Fruit fly (Drosophila melanogaster) whole organism, embryonic: ENCODE results near the gene Tim8.

Experiments used
- Atf-2 ChIP-seq: fragments of 200-800 bp; sonication (Bioruptor generic); optimal IDR thresholded peaks from 2 replicates; lab custom pipeline; 2016; ENCODE audit warnings: missing biosample characterization, missing genetic modification characterization
- Atf6 ChIP-seq: fragments of 200-800 bp; sonication (Bioruptor generic); IDR thresholded peaks from 2 replicates; pipeline ENCODE4 v1.3.6; 2022; ENCODE audit warnings: missing biosample characterization, missing genetic modification characterization
- Awh ChIP-seq: fragments of 200-800 bp; sonication (Bioruptor generic); IDR thresholded peaks from 2 replicates; pipeline ENCODE4, ENCODE4 v1.3.6; 2022; ENCODE audit warnings: missing biosample characterization, missing genetic modification characterization
- C15 ChIP-seq: fragments of 200-800 bp; sonication (Bioruptor generic); IDR thresholded peaks from 3 replicates; pipeline ENCODE4 v1.3.6; 2022; ENCODE audit warnings: missing biosample characterization, missing genetic modification characterization
- CG10147 ChIP-seq: fragments of 200-800 bp; sonication (Bioruptor generic); optimal IDR thresholded peaks from 2 replicates; lab custom pipeline; 2019; ENCODE audit warnings: missing biosample characterization, mild to moderate bottlenecking, missing genetic modification characterization, moderate library complexity
- CG11085 ChIP-seq: fragments of 200-800 bp; sonication (Bioruptor generic); IDR thresholded peaks from 2 replicates; pipeline ENCODE4 v1.3.6; 2022; ENCODE audit warnings: missing biosample characterization, missing genetic modification characterization
- CG13287 ChIP-seq: fragments of 200-800 bp; sonication (Bioruptor generic); IDR thresholded peaks from 2 replicates; pipeline ENCODE4 v1.3.6; 2022; ENCODE audit warnings: missing biosample characterization, missing genetic modification characterization; ENCODE audit not compliant: partially characterized antibody
- CG14050 ChIP-seq: fragments of 200-800 bp; sonication (Bioruptor generic); IDR thresholded peaks from 3 replicates; pipeline ENCODE4 v1.3.6; 2022; ENCODE audit warnings: missing biosample characterization, missing genetic modification characterization
- CG14667 ChIP-seq: fragments of 200-800 bp; sonication (Bioruptor generic); IDR thresholded peaks from 2 replicates; pipeline ENCODE4 v1.3.6; 2022; ENCODE audit warnings: missing biosample characterization, missing genetic modification characterization
- CG3281 ChIP-seq: fragments of 200-800 bp; sonication (Bioruptor generic); optimal IDR thresholded peaks from 3 replicates; lab custom pipeline; 2017; ENCODE audit warnings: missing biosample characterization, mild to moderate bottlenecking, missing genetic modification characterization
- CG3407 ChIP-seq: fragments of 200-800 bp; sonication (Bioruptor generic); optimal IDR thresholded peaks from 2 replicates; lab custom pipeline; 2018; ENCODE audit warnings: missing biosample characterization, mild to moderate bottlenecking, missing genetic modification characterization
- CG4328 ChIP-seq: fragments of 200-800 bp; sonication (Bioruptor generic); optimal IDR thresholded peaks from 3 replicates; lab custom pipeline; 2017; ENCODE audit warnings: missing biosample characterization, missing genetic modification reagents, missing genetic modification characterization
- CG5180 ChIP-seq: fragments of 200-800 bp; sonication (Bioruptor generic); optimal IDR thresholded peaks from 3 replicates; lab custom pipeline; 2017; ENCODE audit warnings: missing biosample characterization, missing genetic modification characterization, mild to moderate bottlenecking, moderate library complexity, missing genetic modification reagents
- CG8944 ChIP-seq: fragments of 200-800 bp; sonication (Bioruptor generic); optimal IDR thresholded peaks from 3 replicates; lab custom pipeline; 2016; ENCODE audit warnings: missing biosample characterization, missing genetic modification characterization
- CrebB ChIP-seq: fragments of 200-800 bp; sonication (Bioruptor generic); optimal IDR thresholded peaks from 3 replicates; lab custom pipeline; 2018; ENCODE audit warnings: missing biosample characterization, mild to moderate bottlenecking, missing genetic modification characterization
- Dp ChIP-seq: fragments of 200-800 bp; sonication (Bioruptor generic); optimal IDR thresholded peaks from 2 replicates; lab custom pipeline; 2018; ENCODE audit warnings: missing biosample characterization, mild to moderate bottlenecking, missing genetic modification characterization, moderate library complexity
- Fer1 ChIP-seq: fragments of 200-800 bp; sonication (Bioruptor generic); optimal IDR thresholded peaks from 2 replicates; lab custom pipeline; 2017; ENCODE audit warnings: missing biosample characterization, mild to moderate bottlenecking, missing genetic modification characterization
- HLH54F ChIP-seq: fragments of 200-800 bp; sonication (Bioruptor generic); optimal IDR thresholded peaks from 3 replicates; lab custom pipeline; 2016; ENCODE audit warnings: missing biosample characterization, missing genetic modification characterization
- Kr ChIP-seq: fragments of 200-800 bp; sonication (Bioruptor generic); optimal IDR thresholded peaks from 2 replicates; lab custom pipeline; 2017; ENCODE audit warnings: missing biosample characterization, mild to moderate bottlenecking, missing genetic modification characterization
- MTF-1 ChIP-seq: fragments of 200-800 bp; sonication (Bioruptor generic); optimal IDR thresholded peaks from 2 replicates; lab custom pipeline; 2018; ENCODE audit warnings: missing biosample characterization, mild to moderate bottlenecking, missing genetic modification characterization, borderline replicate concordance
- Nf-YC ChIP-seq: fragments of 200-800 bp; optimal IDR thresholded peaks from 3 replicates; lab custom pipeline; 2019; ENCODE audit warnings: missing biosample characterization, mild to moderate bottlenecking, missing genetic modification characterization, moderate library complexity
- Opbp ChIP-seq: fragments of 200-800 bp; sonication (Bioruptor generic); IDR thresholded peaks from 3 replicates; pipeline ENCODE4 v1.3.6; 2022; ENCODE audit warnings: missing biosample characterization, missing genetic modification characterization; ENCODE audit not compliant: partially characterized antibody
- Rfx ChIP-seq: fragments of 200-800 bp; sonication (Bioruptor generic); IDR thresholded peaks from 2 replicates; pipeline ENCODE4 v1.3.6; 2022; ENCODE audit warnings: missing biosample characterization, missing genetic modification characterization
- Vsx1 ChIP-seq: fragments of 200-800 bp; sonication (Bioruptor generic); optimal IDR thresholded peaks from 2 replicates; lab custom pipeline; 2017; ENCODE audit warnings: missing biosample characterization, mild to moderate bottlenecking, missing genetic modification characterization, missing genetic modification reagents
- amos ChIP-seq: fragments of 200-800 bp; sonication (Bioruptor generic); IDR thresholded peaks from 2 replicates; pipeline ENCODE4 v1.3.6; 2022; ENCODE audit warnings: missing biosample characterization, missing genetic modification characterization; ENCODE audit not compliant: partially characterized antibody
- aop ChIP-seq: fragments of 200-800 bp; sonication (Bioruptor generic); IDR thresholded peaks from 2 replicates; pipeline ENCODE4 v1.3.6; 2022; ENCODE audit warnings: missing biosample characterization, missing genetic modification characterization
- cato ChIP-seq: fragments of 200-800 bp; sonication (Bioruptor generic); optimal IDR thresholded peaks from 2 replicates; lab custom pipeline; 2016; ENCODE audit warnings: missing biosample characterization, missing genetic modification characterization, borderline replicate concordance
- caup ChIP-seq: fragments of 200-800 bp; sonication (Bioruptor generic); optimal IDR thresholded peaks from 3 replicates; lab custom pipeline; 2017; ENCODE audit warnings: missing biosample characterization, mild to moderate bottlenecking, missing genetic modification characterization, moderate library complexity; ENCODE audit not compliant: severe bottlenecking
- chinmo ChIP-seq: fragments of 200-800 bp; sonication (Bioruptor generic); IDR thresholded peaks from 4 replicates; pipeline ENCODE4 v1.3.6; 2022; ENCODE audit warnings: missing biosample characterization, missing genetic modification characterization; ENCODE audit not compliant: partially characterized antibody
- croc ChIP-seq: fragments of 200-800 bp; sonication (Bioruptor generic); conservative IDR thresholded peaks from 3 replicates; pipeline ENCODE4 v1.3.6; 2022; ENCODE audit warnings: missing biosample characterization, missing genetic modification characterization
- dan ChIP-seq: fragments of 200-800 bp; sonication (Bioruptor generic); IDR thresholded peaks from 2 replicates; pipeline ENCODE4 v1.3.6; 2022; ENCODE audit warnings: missing biosample characterization, missing genetic modification characterization
- gsb-n ChIP-seq: fragments of 200-800 bp; sonication (Bioruptor generic); optimal IDR thresholded peaks from 3 replicates; lab custom pipeline; 2018; ENCODE audit warnings: missing biosample characterization, mild to moderate bottlenecking, missing genetic modification characterization
- hb ChIP-seq: fragments of 200-800 bp; sonication (Bioruptor generic); IDR thresholded peaks from 3 replicates; pipeline ENCODE4 v1.3.6; 2022; ENCODE audit warnings: missing biosample characterization, missing genetic modification characterization; ENCODE audit not compliant: partially characterized antibody
- hth ChIP-seq: fragments of >200 bp; optimal IDR thresholded peaks from 2 replicates; lab custom pipeline; 2017; ENCODE audit warnings: inconsistent platforms
- kah ChIP-seq: fragments of 200-800 bp; sonication (Bioruptor generic); optimal IDR thresholded peaks from 2 replicates; lab custom pipeline; 2018; ENCODE audit warnings: missing biosample characterization, mild to moderate bottlenecking, missing genetic modification characterization
- onecut ChIP-seq: fragments of 200-800 bp; sonication (Bioruptor generic); IDR thresholded peaks from 2 replicates; pipeline ENCODE4 v1.3.6; 2022; ENCODE audit warnings: missing biosample characterization, missing genetic modification characterization
- prd ChIP-seq, 3 experiments: fragments of >200 bp in 2 of 3; fragments of 200-800 bp in 1 of 3; sonication (Bioruptor generic) in 1 of 3; optimal IDR thresholded peaks in 2 of 3; IDR thresholded peaks in 1 of 3; 2 replicates in 2 of 3; 3 replicates in 1 of 3; pipeline versions ENCODE4 v1.3.6 to Lab custom; 2017 to 2022; ENCODE audit warnings: missing biosample characterization in 1 of 3, missing genetic modification characterization in 1 of 3
- psq ChIP-seq: fragments of 200-800 bp; sonication (Bioruptor generic); optimal IDR thresholded peaks from 2 replicates; lab custom pipeline; 2017; ENCODE audit warnings: missing biosample characterization, missing genetic modification characterization
- pzg ChIP-seq: fragments of 200-800 bp; sonication (Bioruptor generic); optimal IDR thresholded peaks from 3 replicates; lab custom pipeline; 2018; ENCODE audit warnings: missing biosample characterization, mild to moderate bottlenecking, missing genetic modification characterization, moderate library complexity
- repo ChIP-seq: fragments of 200-800 bp; sonication (Bioruptor generic); optimal IDR thresholded peaks from 2 replicates; lab custom pipeline; 2016; ENCODE audit warnings: missing biosample characterization, missing genetic modification characterization
- run ChIP-seq: fragments of 200-800 bp; sonication (Bioruptor generic); optimal IDR thresholded peaks from 3 replicates; lab custom pipeline; 2018; ENCODE audit warnings: missing biosample characterization, mild to moderate bottlenecking, missing genetic modification characterization
- sim ChIP-seq: fragments of 200-800 bp; sonication (Bioruptor generic); IDR thresholded peaks from 2 replicates; pipeline ENCODE4 v1.3.6; 2022; ENCODE audit warnings: missing biosample characterization, missing genetic modification characterization
- slbo ChIP-seq: fragments of 200-800 bp; sonication (Bioruptor generic); IDR thresholded peaks from 2 replicates; pipeline ENCODE4 v1.3.6; 2022; ENCODE audit warnings: missing biosample characterization, missing genetic modification characterization
- sna ChIP-seq: fragments of 200-800 bp; sonication (Bioruptor generic); IDR thresholded peaks from 2 replicates; pipeline ENCODE4 v1.3.6; 2022; ENCODE audit warnings: missing biosample characterization, missing genetic modification characterization; ENCODE audit not compliant: partially characterized antibody
- tgo ChIP-seq: fragments of 200-800 bp; sonication (Bioruptor generic); IDR thresholded peaks from 3 replicates; pipeline ENCODE4 v1.3.6; 2022; ENCODE audit warnings: missing biosample characterization, missing genetic modification characterization
- tx ChIP-seq: fragments of 200-800 bp; sonication (Bioruptor generic); optimal IDR thresholded peaks from 2 replicates; lab custom pipeline; 2016; ENCODE audit warnings: missing biosample characterization, missing genetic modification characterization
- vvl ChIP-seq: fragments of 200-800 bp; sonication (Bioruptor generic); IDR thresholded peaks from 2 replicates; pipeline ENCODE4 v1.3.6; 2022; ENCODE audit warnings: missing biosample characterization, missing genetic modification characterization
- z ChIP-seq: fragments of 200-800 bp; sonication (Bioruptor generic); IDR thresholded peaks from 3 replicates; pipeline ENCODE4 v1.3.6; 2022; ENCODE audit warnings: missing biosample characterization, missing genetic modification characterization

The Tim8 gene

DNA sequence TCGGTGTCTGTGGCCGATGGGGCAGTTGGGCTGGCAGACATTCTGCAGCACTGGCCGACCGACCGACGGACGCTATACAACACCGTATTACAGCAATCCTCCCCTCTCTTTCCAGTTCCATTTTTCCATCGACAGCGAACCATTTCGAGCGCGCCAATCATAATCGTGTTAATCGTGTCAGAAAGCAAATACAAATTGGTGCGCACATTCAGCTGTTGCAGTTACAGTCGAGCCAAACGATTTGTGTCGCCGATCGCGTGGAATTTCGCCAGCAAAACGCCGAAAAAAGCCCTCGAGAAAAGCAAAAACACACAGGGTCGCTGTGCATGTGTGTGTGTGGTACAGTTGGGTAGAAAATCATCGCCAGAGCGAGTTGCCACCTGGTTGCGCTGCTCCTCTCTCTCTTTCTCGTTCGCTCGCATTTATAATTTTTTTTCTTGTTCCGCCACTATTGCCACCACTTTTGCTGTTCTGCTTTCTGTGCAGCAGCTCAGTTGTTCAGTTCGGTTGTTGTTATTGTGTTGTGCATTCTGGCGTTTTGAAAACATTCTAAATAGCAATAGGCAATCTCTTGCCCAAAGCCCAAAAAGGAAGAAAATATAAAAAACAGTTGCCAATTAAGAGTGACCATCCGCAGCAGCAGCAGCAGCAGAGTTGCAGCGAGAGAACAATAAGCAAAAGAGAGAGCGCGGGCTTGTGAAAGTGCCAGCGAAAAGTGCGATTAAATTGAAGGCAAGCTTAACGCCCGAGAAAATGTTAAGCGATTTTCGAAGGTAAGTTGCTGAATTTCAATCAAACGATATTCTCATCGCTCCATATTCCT lies 17.5 kb upstream of the Tim8 start, which contains the start of gene CG1737 (continued):
- TF ChIP-seq Nf-YC (tag; lab: Kevin White, UChicago) (peak; percentile 34), Rfx (GFP tag; lab: Robert Waterston, UW) (peak; percentile 38; the same call in 1 of the 2 replicates), cato (GFP tag; lab: Kevin White, UChicago) (no peak), CG13287 (GFP tag; lab: Robert Waterston, UW) (no peak; the same call in 1 of the 2 replicates), prd (optimal IDR thresholded peaks at IDR 0.05; lab: Kevin White, UChicago) (no peak), prd (GFP tag; IDR thresholded peaks at IDR 0.05; lab: Robert Waterston, UW) (no peak), Atf6 (GFP tag; lab: Robert Waterston, UW) (no peak), CG3281 (GFP tag; lab: Kevin White, UChicago) (peak; percentile 17), CrebB (tag; lab: Kevin White, UChicago) (peak; percentile 27), psq (no peak), chinmo (GFP tag; lab: Robert Waterston, UW) (peak; percentile 49; the same call in 1 of the 4 replicates), amos (GFP tag; lab: Robert Waterston, UW) (0 out of 2 replicates have a peak, but pooled peaks have one; percentile 8), Opbp (GFP tag; lab: Robert Waterston, UW) (0 out of 3 replicates have a peak, but pooled peaks have one; percentile 11), Dp (GFP tag; lab: Kevin White, UChicago) (peak; percentile 8), sna (GFP tag; lab: Robert Waterston, UW) (0 out of 2 replicates have a peak, but pooled peaks have one; percentile 26), pzg (GFP tag; lab: Kevin White, UChicago) (peak; percentile 50), run (tag; lab: Kevin White, UChicago) (no peak), HLH54F (no peak), hb (GFP tag; lab: Robert Waterston, UW) (no peak), Fer1 (GFP tag; lab: Kevin White, UChicago) (peak; percentile 19), CG11085 (no peak), repo (no peak), MTF-1 (GFP tag; lab: Kevin White, UChicago) (no peak), slbo (GFP tag; lab: Robert Waterston, UW) (peak; percentile 64), Kr (GFP tag; lab: Kevin White, UChicago) (no peak), Atf-2 (GFP tag; lab: Kevin White, UChicago) (no peak), z (GFP tag; lab: Robert Waterston, UW) (no peak), CG4328 (peak; percentile 6), CG10147 (GFP tag; lab: Kevin White, UChicago) (no peak), caup (GFP tag; lab: Kevin White, UChicago) (no peak), kah (GFP tag; lab: Kevin White, UChicago) (no peak), CG5180 (GFP tag; lab: Kevin White, UChicago) (no peak), CG14050 (GFP tag; lab: Robert Waterston, UW) (no peak), CG14667 (GFP tag; lab: Robert Waterston, UW) (no peak), CG3407 (GFP tag; lab: Kevin White, UChicago) (no peak), onecut (GFP tag; lab: Robert Waterston, UW) (no peak), tx (GFP tag; lab: Kevin White, UChicago) (peak; percentile 3), gsb-n (tag; lab: Kevin White, UChicago) (no peak), tgo (GFP tag; lab: Robert Waterston, UW) (no peak), CG8944 (GFP tag; lab: Kevin White, UChicago) (peak; percentile 5), Vsx1 (no peak), hth (lab: Kevin White, UChicago) (no peak), C15 (GFP tag; lab: Robert Waterston, UW) (no peak), Awh (GFP tag; lab: Robert Waterston, UW) (no peak), vvl (peak; percentile 10; the same call in 1 of the 2 replicates), sim (no peak), croc (no peak), aop (GFP tag; lab: Robert Waterston, UW) (no peak), dan (GFP tag; lab: Robert Waterston, UW) (no peak)
